Worm (Caenorhabditis elegans) whole organism, L3 larva: Measurements from ENCODE around the gene gfi-3.

ENCODE experiments used
- R02D3.7 ChIP-seq: fragments of 150-350 bp; optimal IDR thresholded peaks from 2 replicates; lab custom pipeline; 2014; ENCODE audit warnings: missing biosample characterization, missing genetic modification characterization
- aly-2 ChIP-seq: fragments of 150-350 bp; optimal IDR thresholded peaks from 2 replicates; lab custom pipeline; 2014; ENCODE audit warnings: missing biosample characterization, missing genetic modification characterization
- ama-1 ChIP-seq: fragments of 150-350 bp; optimal IDR thresholded peaks from 2 replicates; lab custom pipeline; 2018
- ceh-82 ChIP-seq: fragments of 150-350 bp; optimal IDR thresholded peaks from 2 replicates; lab custom pipeline; 2014; ENCODE audit warnings: missing biosample characterization, missing genetic modification characterization
- ceh-9 ChIP-seq: sonication (generic microtip); optimal IDR thresholded peaks from 2 replicates; lab custom pipeline; 2018; ENCODE audit warnings: missing biosample characterization, missing genetic modification characterization
- egl-27 ChIP-seq: sonication (generic microtip); optimal IDR thresholded peaks from 4 replicates; lab custom pipeline; 2017; ENCODE audit warnings: missing biosample characterization, missing genetic modification reagents, missing genetic modification characterization
- egl-5 ChIP-seq: fragments of 150-350 bp; optimal IDR thresholded peaks from 2 replicates; lab custom pipeline; 2017; ENCODE audit warnings: missing biosample characterization, missing genetic modification reagents, missing genetic modification characterization, inconsistent platforms
- eor-1 ChIP-seq, 2 experiments: fragments of 150-350 bp; optimal IDR thresholded peaks; 2 replicates each; lab custom pipeline; 2014 to 2018; ENCODE audit warnings: missing biosample characterization in 2 of 2, missing genetic modification characterization in 2 of 2
- fkh-10 ChIP-seq: sonication (generic microtip); optimal IDR thresholded peaks from 2 replicates; lab custom pipeline; 2017; ENCODE audit warnings: missing biosample characterization, missing genetic modification reagents, missing genetic modification characterization
- fos-1 ChIP-seq: fragments of 150-350 bp; optimal IDR thresholded peaks from 2 replicates; lab custom pipeline; 2014; ENCODE audit warnings: missing biosample characterization, missing genetic modification characterization
- jun-1 ChIP-seq: fragments of 150-350 bp; optimal IDR thresholded peaks from 2 replicates; lab custom pipeline; 2014; ENCODE audit warnings: missing biosample characterization, missing genetic modification reagents, missing genetic modification characterization
- lin-15B ChIP-seq: fragments of 150-350 bp; optimal IDR thresholded peaks from 2 replicates; lab custom pipeline; 2014; ENCODE audit warnings: missing biosample characterization, missing genetic modification characterization
- lin-39 ChIP-seq: fragments of 150-350 bp; optimal IDR thresholded peaks from 2 replicates; lab custom pipeline; 2018; ENCODE audit warnings: missing biosample characterization, missing genetic modification reagents, missing genetic modification characterization
- lsy-12 ChIP-seq: sonication (generic microtip); optimal IDR thresholded peaks from 2 replicates; lab custom pipeline; 2016; ENCODE audit warnings: mild to moderate bottlenecking, missing genetic modification characterization, missing compliant biosample characterization
- mml-1 ChIP-seq: fragments of 150-350 bp; sonication (generic microtip); optimal IDR thresholded peaks from 3 replicates; lab custom pipeline; 2014; ENCODE audit warnings: missing biosample characterization, missing genetic modification characterization
- nfya-1 ChIP-seq: sonication (generic microtip); optimal IDR thresholded peaks from 2 replicates; lab custom pipeline; 2017; ENCODE audit warnings: missing genetic modification characterization, mild to moderate bottlenecking, missing compliant biosample characterization, antibody characterized with exemption, moderate library complexity; ENCODE audit not compliant: insufficient read depth
- nhr-11 ChIP-seq: fragments of 150-350 bp; optimal IDR thresholded peaks from 2 replicates; lab custom pipeline; 2014; ENCODE audit warnings: missing biosample characterization, missing genetic modification characterization
- nhr-12 ChIP-seq: fragments of 150-350 bp; optimal IDR thresholded peaks from 2 replicates; lab custom pipeline; 2014; ENCODE audit warnings: missing biosample characterization, missing genetic modification characterization
- nhr-23 ChIP-seq: fragments of 150-350 bp; optimal IDR thresholded peaks from 2 replicates; lab custom pipeline; 2014; ENCODE audit warnings: missing biosample characterization, missing genetic modification reagents, missing genetic modification characterization
- nhr-237 ChIP-seq: fragments of 150-350 bp; optimal IDR thresholded peaks from 2 replicates; lab custom pipeline; 2014; ENCODE audit warnings: missing biosample characterization, missing genetic modification characterization
- nhr-25 ChIP-seq: sonication (generic microtip); optimal IDR thresholded peaks from 2 replicates; lab custom pipeline; 2017; ENCODE audit warnings: missing biosample characterization, missing genetic modification characterization
- nhr-28 ChIP-seq: fragments of 150-350 bp; optimal IDR thresholded peaks from 2 replicates; lab custom pipeline; 2014; ENCODE audit warnings: missing biosample characterization, missing genetic modification characterization
- nhr-67 ChIP-seq: fragments of 150-350 bp; optimal IDR thresholded peaks from 2 replicates; lab custom pipeline; 2014; ENCODE audit warnings: missing biosample characterization, missing genetic modification characterization
- nhr-77 ChIP-seq: fragments of 150-350 bp; optimal IDR thresholded peaks from 2 replicates; lab custom pipeline; 2014; ENCODE audit warnings: missing biosample characterization, missing genetic modification characterization
- pqm-1 ChIP-seq: fragments of 150-350 bp; optimal IDR thresholded peaks from 2 replicates; lab custom pipeline; 2017; ENCODE audit warnings: missing biosample characterization, missing genetic modification characterization, inconsistent platforms
- sea-2 ChIP-seq: fragments of 150-350 bp; sonication (generic microtip); optimal IDR thresholded peaks from 4 replicates; lab custom pipeline; 2014; ENCODE audit warnings: missing biosample characterization, missing genetic modification reagents, missing genetic modification characterization
- unc-39 ChIP-seq: sonication (generic microtip); optimal IDR thresholded peaks from 4 replicates; lab custom pipeline; 2017; ENCODE audit warnings: missing biosample characterization, missing genetic modification characterization
- zag-1 ChIP-seq: fragments of 150-350 bp; optimal IDR thresholded peaks from 2 replicates; lab custom pipeline; 2014; ENCODE audit warnings: missing biosample characterization, missing genetic modification characterization
- ztf-11 ChIP-seq: fragments of 150-350 bp; optimal IDR thresholded peaks from 2 replicates; lab custom pipeline; 2014; ENCODE audit warnings: missing biosample characterization, missing genetic modification characterization
- ztf-4 ChIP-seq: fragments of 150-350 bp; optimal IDR thresholded peaks from 2 replicates; lab custom pipeline; 2014; ENCODE audit warnings: missing biosample characterization, missing genetic modification characterization

The gfi-3 gene

ce11 chrX:14444701-14445100 lies 35.7 kb upstream of the gfi-3 start, which contains the start of gene F23D12.4:
F23D12.4 (plus strand) TSS chrX:14445001.
- no peak for TF ChIP-seq eor-1 (tag; optimal IDR thresholded peaks at IDR 0.05; lab: Kevin White, UChicago)

- TF ChIP-seq ceh-9 (tag; lab: Kevin White, UChicago), result no peak
- no peak for TF ChIP-seq nhr-12 (tag; lab: Kevin White, UChicago)
- no peak for TF ChIP-seq nhr-11
- TF ChIP-seq jun-1 (tag; lab: Kevin White, UChicago), result no peak
- no peak for TF ChIP-seq ztf-11 (tag; lab: Kevin White, UChicago)
- no peak for TF ChIP-seq nhr-23 (tag; lab: Kevin White, UChicago)
- no peak for TF ChIP-seq nhr-25 (tag; lab: Kevin White, UChicago)
These were observed 32.9 kb upstream of the gfi-3 start for ce11 chrX:14447498-14447897.

DNA sequence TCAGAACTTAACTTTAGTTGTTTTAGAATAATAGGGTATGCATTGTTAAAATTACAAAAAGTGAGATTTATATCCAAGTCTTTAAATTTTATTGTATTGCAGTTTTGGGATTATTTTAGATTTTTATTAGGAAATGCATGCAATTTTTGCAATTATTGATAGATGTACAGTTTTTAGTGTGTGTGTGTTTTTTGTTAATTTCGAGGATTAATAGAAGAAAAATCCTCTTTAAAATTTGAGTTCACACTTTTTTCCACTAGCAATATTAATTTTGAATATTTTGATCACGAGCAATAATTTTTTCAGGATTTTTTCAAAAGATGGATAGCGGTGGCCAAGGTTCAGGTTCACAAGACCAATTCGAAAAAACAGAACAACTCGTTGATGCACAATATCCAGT lies 32.5 kb upstream of the gfi-3 start, which contains the start of gene jmjd-3.2:
TSS of gene jmjd-3.2 (plus strand) at position 301 of the 400 bp plus-strand sequence.
- no peak for TF ChIP-seq nhr-67 (tag; lab: Kevin White, UChicago)
- no peak for TF ChIP-seq ceh-82 (tag; lab: Kevin White, UChicago)
- no peak for TF ChIP-seq nhr-12 (tag; lab: Kevin White, UChicago)
- TF ChIP-seq mml-1 (tag; lab: Kevin White, UChicago), result no peak
- no peak for TF ChIP-seq nfya-1 (tag; lab: Kevin White, UChicago)
- TF ChIP-seq lin-15B, result no peak
- no peak for TF ChIP-seq ztf-4 (tag; lab: Kevin White, UChicago)
- no peak for TF ChIP-seq jun-1 (tag; lab: Kevin White, UChicago)
- TF ChIP-seq lin-39 (tag; lab: Kevin White, UChicago), result no peak
- no peak for TF ChIP-seq lsy-12 (tag; lab: Kevin White, UChicago)
- no peak for TF ChIP-seq pqm-1 (tag; lab: Kevin White, UChicago)
- TF ChIP-seq nhr-77 (tag; lab: Kevin White, UChicago), result no peak
- TF ChIP-seq egl-5 (tag; lab: Kevin White, UChicago), result no peak

ce11 chrX:14453735-14454134 lies 26.6 kb upstream of the gfi-3 start, which contains the start of gene F23D12.7:
F23D12.7 (minus strand) TSS chrX:14453835.
- TF ChIP-seq ama-1, result no peak
- no peak for TF ChIP-seq nhr-77 (tag; lab: Kevin White, UChicago)
- TF ChIP-seq aly-2 (tag; lab: Kevin White, UChicago), result no peak
- no peak for TF ChIP-seq nfya-1 (tag; lab: Kevin White, UChicago)
- TF ChIP-seq sea-2 (GFP tag; lab: Kevin White, UChicago), result no peak
- TF ChIP-seq lin-39 (tag; lab: Kevin White, UChicago), result no peak
- TF ChIP-seq nhr-28, result no peak
- TF ChIP-seq unc-39, result no peak
- no peak for TF ChIP-seq ceh-82 (tag; lab: Kevin White, UChicago)
- TF ChIP-seq ceh-9 (tag; lab: Kevin White, UChicago), result no peak

DNA sequence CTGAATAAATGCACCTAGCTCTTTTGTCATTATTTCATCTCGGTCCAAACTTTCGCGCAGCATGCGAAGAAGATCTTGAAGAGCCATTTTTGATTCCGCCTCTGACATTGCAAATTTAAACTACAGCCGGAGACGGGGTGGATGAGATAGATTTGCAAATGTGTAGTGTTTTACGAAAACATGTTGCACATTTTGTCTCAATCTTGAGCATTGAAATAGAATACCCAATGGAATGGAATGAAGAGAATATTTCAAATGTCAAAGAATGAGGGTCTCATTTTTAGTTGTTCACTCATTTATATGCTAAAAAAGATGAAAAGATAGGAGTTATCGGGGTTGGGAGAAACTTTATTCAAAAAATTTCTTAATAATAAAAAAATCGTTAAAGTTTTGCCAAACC lies 25.0 kb upstream of the gfi-3 start, which contains the start of gene Y66C5A.1:
TSS of gene Y66C5A.1 (minus strand) at position 101 of the 400 bp plus-strand sequence.
- no peak for TF ChIP-seq nhr-67 (tag; lab: Kevin White, UChicago)
- no peak for TF ChIP-seq aly-2 (tag; lab: Kevin White, UChicago)
- no peak for TF ChIP-seq zag-1
- TF ChIP-seq lin-39 (tag; lab: Kevin White, UChicago), result no peak
- TF ChIP-seq, all 47 proteins: peak for 0

DNA sequence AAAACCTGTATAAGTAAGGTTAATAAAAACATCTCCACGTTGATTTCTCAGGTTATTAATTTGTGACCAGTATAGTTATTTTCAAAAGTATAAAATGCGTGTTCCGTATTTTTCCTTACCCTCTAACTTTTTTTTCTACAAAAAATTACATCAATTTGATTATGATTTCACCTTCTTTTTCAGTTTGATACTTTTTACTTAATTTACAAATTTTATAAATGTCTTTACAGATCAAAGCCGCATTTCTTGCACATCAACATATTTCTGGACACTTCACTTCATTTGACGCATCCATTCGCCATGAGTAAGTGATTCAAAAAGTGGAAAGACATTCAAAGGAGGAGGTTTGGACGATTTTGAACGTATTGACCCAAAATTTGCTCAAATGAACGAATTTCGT lies 20.0 kb upstream of the gfi-3 start, which contains the start of gene Y66C5A.2:
TSS of gene Y66C5A.2 (plus strand) at position 301 of the 400 bp plus-strand sequence.
- no peak for TF ChIP-seq zag-1
- TF ChIP-seq ceh-9 (tag; lab: Kevin White, UChicago), result no peak
- no peak for TF ChIP-seq jun-1 (tag; lab: Kevin White, UChicago)
- TF ChIP-seq nhr-11, result no peak
- no peak for TF ChIP-seq nhr-77 (tag; lab: Kevin White, UChicago)
- no peak for TF ChIP-seq fkh-10 (GFP tag; lab: Kevin White, UChicago)
- TF ChIP-seq nhr-28, result no peak
- TF ChIP-seq nhr-23 (tag; lab: Kevin White, UChicago), result no peak
- TF ChIP-seq nhr-237 (tag; lab: Kevin White, UChicago), result no peak
- TF ChIP-seq nhr-25 (tag; lab: Kevin White, UChicago), result no peak
- TF ChIP-seq fos-1 (tag; lab: Kevin White, UChicago), result no peak
- TF ChIP-seq R02D3.7 (tag; lab: Kevin White, UChicago), result no peak
- TF ChIP-seq egl-27 (tag; lab: Kevin White, UChicago), result no peak
- TF ChIP-seq, all 47 proteins: peak for 0
